Fruit fly (Drosophila melanogaster) whole organism, prepupa: ENCODE results near the gene Srp54k.

Experiments
- Blimp-1 ChIP-seq: fragments of 200-800 bp; sonication (Bioruptor generic); optimal IDR thresholded peaks from 3 replicates; lab custom pipeline; 2017; ENCODE audit warnings: missing biosample characterization, missing genetic modification characterization, mild to moderate bottlenecking, moderate library complexity, missing genetic modification reagents
- CG16779 ChIP-seq: fragments of 200-800 bp; sonication (Bioruptor generic); optimal IDR thresholded peaks from 3 replicates; lab custom pipeline; 2017; ENCODE audit warnings: missing biosample characterization, mild to moderate bottlenecking, missing genetic modification characterization

dm6 chr3L:5141380-5142101, 10.9 kb upstream of the Srp54k start, which contains the start of the genes Dhrs4 and Gdap1:
- TF ChIP-seq CG16779 (tag; lab: Kevin White, UChicago) (peak; percentile 16), Blimp-1 (GFP tag; lab: Kevin White, UChicago) (no peak)
